Worm (Caenorhabditis elegans) whole organism, L4 larva: Measurements from ENCODE around the gene T10G3.2.

Experiments used
- D1046.2 ChIP-seq: fragments of 200-800 bp; sonication (Bioruptor generic); IDR thresholded peaks from 2 replicates; pipeline ENCODE4 v1.3.6; 2022; ENCODE audit warnings: missing genetic modification characterization, missing compliant biosample characterization
- F44E2.7 ChIP-seq: fragments of 200-800 bp; sonication (Bioruptor generic); IDR thresholded peaks from 2 replicates; pipeline ENCODE4 v2.1.2; 2022; ENCODE audit warnings: missing genetic modification characterization, missing compliant biosample characterization
- R02D3.7 ChIP-seq: fragments of 150-350 bp; sonication (generic microtip); optimal IDR thresholded peaks from 3 replicates; lab custom pipeline; 2014; ENCODE audit warnings: missing biosample characterization, missing genetic modification characterization
- Y5F2A.4 ChIP-seq: fragments of 200-800 bp; sonication (Bioruptor generic); optimal IDR thresholded peaks from 2 replicates; lab custom pipeline; 2018; ENCODE audit warnings: mild to moderate bottlenecking, missing genetic modification characterization, missing compliant biosample characterization
- Y75B8A.6 ChIP-seq: fragments of 200-800 bp; sonication (Bioruptor generic); IDR thresholded peaks from 2 replicates; pipeline ENCODE4 v1.3.6; 2022; ENCODE audit warnings: missing genetic modification reagents, missing genetic modification characterization, missing compliant biosample characterization
- ama-1 ChIP-seq: fragments of 150-350 bp; optimal IDR thresholded peaks from 2 replicates; lab custom pipeline; 2014; ENCODE audit warnings: inconsistent platforms, mixed read lengths
- ceh-28 ChIP-seq: fragments of 150-350 bp; optimal IDR thresholded peaks from 2 replicates; lab custom pipeline; 2014; ENCODE audit warnings: missing biosample characterization, missing genetic modification reagents, missing genetic modification characterization
- ceh-44 ChIP-seq: fragments of 200-800 bp; sonication (Bioruptor generic); IDR thresholded peaks from 2 replicates; pipeline ENCODE4 v1.3.6; 2022; ENCODE audit warnings: missing genetic modification reagents, missing genetic modification characterization, missing compliant biosample characterization
- ceh-82 ChIP-seq: sonication (generic microtip); optimal IDR thresholded peaks from 2 replicates; lab custom pipeline; 2017; ENCODE audit warnings: missing biosample characterization, missing genetic modification characterization
- cey-2 ChIP-seq: sonication (generic microtip); optimal IDR thresholded peaks from 3 replicates; lab custom pipeline; 2017; ENCODE audit warnings: missing genetic modification characterization, mild to moderate bottlenecking, missing compliant biosample characterization, antibody characterized with exemption, borderline replicate concordance; ENCODE audit not compliant: insufficient read depth
- daf-16 ChIP-seq, 3 experiments: sonication (generic microtip); optimal IDR thresholded peaks; 2 replicates each; lab custom pipeline; 2016 to 2017; ENCODE audit warnings: missing genetic modification characterization in 3 of 3, missing genetic modification reagents in 3 of 3, mild to moderate bottlenecking in 2 of 3, missing compliant biosample characterization in 2 of 3, missing biosample characterization in 1 of 3, moderate library complexity in 1 of 3
- daf-8 ChIP-seq: fragments of 200-800 bp; sonication (Bioruptor generic); IDR thresholded peaks from 2 replicates; pipeline ENCODE4 v1.3.6; 2022; ENCODE audit warnings: missing genetic modification characterization, missing compliant biosample characterization
- dmd-6 ChIP-seq: fragments of 200-800 bp; sonication (Bioruptor generic); IDR thresholded peaks from 2 replicates; pipeline ENCODE4 v1.3.6; 2022; ENCODE audit warnings: missing genetic modification reagents, missing genetic modification characterization, missing compliant biosample characterization
- dmd-8 ChIP-seq: fragments of 200-800 bp; sonication (Bioruptor generic); IDR thresholded peaks from 2 replicates; pipeline ENCODE4 v1.3.6; 2022; ENCODE audit warnings: missing genetic modification characterization, missing compliant biosample characterization
- dpl-1 ChIP-seq: fragments of 150-350 bp; optimal IDR thresholded peaks from 2 replicates; lab custom pipeline; 2014; ENCODE audit warnings: missing biosample characterization, missing genetic modification reagents, missing genetic modification characterization
- fkh-10 ChIP-seq: fragments of 150-350 bp; optimal IDR thresholded peaks from 2 replicates; lab custom pipeline; 2014; ENCODE audit warnings: missing biosample characterization, missing genetic modification reagents, missing genetic modification characterization
- hlh-11 ChIP-seq: fragments of 200-800 bp; sonication (Bioruptor generic); optimal IDR thresholded peaks from 2 replicates; lab custom pipeline; 2018; ENCODE audit warnings: mild to moderate bottlenecking, missing genetic modification characterization, missing compliant biosample characterization
- lin-1 ChIP-seq: fragments of 200-800 bp; sonication (Bioruptor generic); IDR thresholded peaks from 2 replicates; pipeline ENCODE4 v1.3.6; 2022; ENCODE audit warnings: missing genetic modification reagents, missing genetic modification characterization, missing compliant biosample characterization
- lin-13 ChIP-seq: fragments of 150-350 bp; optimal IDR thresholded peaks from 2 replicates; lab custom pipeline; 2014; ENCODE audit warnings: missing biosample characterization, missing genetic modification reagents, missing genetic modification characterization
- lin-29 ChIP-seq: fragments of 200-800 bp; sonication (Bioruptor generic); IDR thresholded peaks from 2 replicates; pipeline ENCODE4 v1.3.6; 2022; ENCODE audit warnings: missing genetic modification reagents, missing genetic modification characterization, missing compliant biosample characterization
- lin-38 ChIP-seq: fragments of 200-800 bp; sonication (Bioruptor generic); IDR thresholded peaks from 2 replicates; pipeline ENCODE4 v1.3.6; 2022; ENCODE audit warnings: missing genetic modification reagents, missing genetic modification characterization, missing compliant biosample characterization
- mep-1 ChIP-seq: fragments of 150-350 bp; sonication (generic microtip); optimal IDR thresholded peaks from 3 replicates; lab custom pipeline; 2014; ENCODE audit warnings: missing biosample characterization, missing genetic modification characterization
- mxl-2 ChIP-seq: fragments of 200-800 bp; sonication (Bioruptor generic); conservative IDR thresholded peaks from 2 replicates; pipeline ENCODE4 v1.3.6; 2022; ENCODE audit warnings: missing genetic modification reagents, missing genetic modification characterization, missing compliant biosample characterization
- nhr-102 ChIP-seq: sonication (generic microtip); optimal IDR thresholded peaks from 2 replicates; lab custom pipeline; 2016; ENCODE audit warnings: mild to moderate bottlenecking, missing genetic modification characterization, moderate library complexity, missing compliant biosample characterization
- nhr-11 ChIP-seq: fragments of 150-350 bp; optimal IDR thresholded peaks from 2 replicates; lab custom pipeline; 2014; ENCODE audit warnings: missing biosample characterization, missing genetic modification characterization
- nhr-41 ChIP-seq: fragments of 200-800 bp; sonication (Bioruptor generic); IDR thresholded peaks from 2 replicates; pipeline ENCODE4 v1.3.6; 2022; ENCODE audit warnings: missing genetic modification reagents, missing genetic modification characterization, missing compliant biosample characterization
- nhr-42 ChIP-seq: fragments of 200-800 bp; sonication (Bioruptor generic); IDR thresholded peaks from 2 replicates; pipeline ENCODE4 v1.3.6; 2022; ENCODE audit warnings: missing genetic modification characterization, missing compliant biosample characterization
- nhr-48 ChIP-seq: sonication (generic microtip); optimal IDR thresholded peaks from 2 replicates; lab custom pipeline; 2016; ENCODE audit warnings: mild to moderate bottlenecking, missing genetic modification characterization, missing compliant biosample characterization
- nhr-6 ChIP-seq: fragments of 150-350 bp; optimal IDR thresholded peaks from 2 replicates; lab custom pipeline; 2014; ENCODE audit warnings: missing biosample characterization, missing genetic modification characterization
- pha-4 ChIP-seq, 2 experiments: fragments of 150-350 bp in 1 of 2; fragments of 200-800 bp in 1 of 2; sonication (Bioruptor generic) in 1 of 2; IDR thresholded peaks in 1 of 2; optimal IDR thresholded peaks in 1 of 2; 2 replicates each; pipeline versions ENCODE4 v1.3.6 to Lab custom; 2014 to 2022; ENCODE audit warnings: missing genetic modification characterization in 2 of 2, missing genetic modification reagents in 2 of 2, missing biosample characterization in 1 of 2, missing compliant biosample characterization in 1 of 2
- pqm-1 ChIP-seq: sonication (generic microtip); optimal IDR thresholded peaks from 2 replicates; lab custom pipeline; 2017; ENCODE audit warnings: missing biosample characterization, missing genetic modification characterization
- set-16 ChIP-seq: fragments of 200-800 bp; sonication (Bioruptor generic); IDR thresholded peaks from 2 replicates; pipeline ENCODE4 v1.3.6; 2022; ENCODE audit warnings: missing genetic modification reagents, missing genetic modification characterization, missing compliant biosample characterization
- snpc-1.2 ChIP-seq: fragments of 200-800 bp; sonication (Bioruptor generic); IDR thresholded peaks from 2 replicates; pipeline ENCODE4 v1.3.6; 2022; ENCODE audit warnings: missing genetic modification reagents, missing genetic modification characterization, missing compliant biosample characterization
- snpc-4 ChIP-seq: fragments of 150-350 bp; optimal IDR thresholded peaks from 2 replicates; lab custom pipeline; 2014; ENCODE audit warnings: missing biosample characterization, missing genetic modification characterization
- spr-3 ChIP-seq: fragments of 200-800 bp; sonication (Bioruptor generic); optimal IDR thresholded peaks from 2 replicates; lab custom pipeline; 2018; ENCODE audit warnings: mild to moderate bottlenecking, missing genetic modification characterization, missing compliant biosample characterization
- unc-62 ChIP-seq, 3 experiments: fragments of 150-350 bp in 1 of 3; sonication (generic microtip); optimal IDR thresholded peaks in 2 of 3; peaks in 1 of 3; 1 replicate in 1 of 3; 2 replicates in 2 of 3; lab custom pipeline; 2014 to 2017; ENCODE audit warnings: missing biosample characterization in 3 of 3, missing genetic modification characterization in 3 of 3, missing genetic modification reagents in 3 of 3, missing genotype in 1 of 3
- zag-1 ChIP-seq: fragments of 150-350 bp; optimal IDR thresholded peaks from 2 replicates; lab custom pipeline; 2014; ENCODE audit warnings: missing biosample characterization, missing genetic modification characterization
- zfp-3 ChIP-seq: fragments of 200-800 bp; sonication (Bioruptor generic); conservative IDR thresholded peaks from 2 replicates; pipeline ENCODE4 v1.3.6; 2022; ENCODE audit warnings: missing genetic modification reagents, missing genetic modification characterization, missing compliant biosample characterization
- ztf-11 ChIP-seq: fragments of 150-350 bp; optimal IDR thresholded peaks from 2 replicates; lab custom pipeline; 2014; ENCODE audit warnings: missing biosample characterization, missing genetic modification characterization
- ztf-7 ChIP-seq: fragments of 150-350 bp; optimal IDR thresholded peaks from 2 replicates; lab custom pipeline; 2014; ENCODE audit warnings: missing biosample characterization, missing genetic modification characterization

Gene T10G3.2

ce11 chrV:13523194-13523593 is 43.5 kb upstream of the T10G3.2 start, which contains the start of gene R11G10.3:
TSS of gene R11G10.3 (plus strand) at chrV:13523494.
- TF ChIP-seq nhr-48 (tag; lab: Kevin White, UChicago) (no peak), mxl-2 (GFP tag; lab: Robert Waterston, UW) (no peak), snpc-4 (tag; lab: Kevin White, UChicago) (no peak), set-16 (GFP tag; lab: Robert Waterston, UW) (no peak), Y75B8A.6 (GFP tag; lab: Robert Waterston, UW) (no peak), ceh-44 (GFP tag; lab: Robert Waterston, UW) (no peak), nhr-42 (GFP tag; lab: Robert Waterston, UW) (no peak), R02D3.7 (tag; lab: Kevin White, UChicago) (no peak)

ce11 chrV:13515115-13515514 is 35.4 kb upstream of the T10G3.2 start, which contains the start of gene semi-1:
TSS of gene semi-1 (minus strand) at chrV:13515215.
- TF ChIP-seq zag-1 (tag; lab: Kevin White, UChicago) (no peak), lin-13 (GFP tag; lab: Kevin White, UChicago) (no peak), unc-62 (GFP tag; optimal IDR thresholded peaks at IDR 0.05 in 1 of 2; lab: Kevin White, UChicago) (no peak), unc-62 (tag; optimal IDR thresholded peaks at IDR 0.05; lab: Kevin White, UChicago) (no peak), ceh-82 (no peak), ama-1 (lab: Kevin White, UChicago) (no peak), nhr-6 (tag; lab: Kevin White, UChicago) (no peak), cey-2 (tag; lab: Kevin White, UChicago) (no peak), nhr-102 (no peak), ztf-11 (no peak), zfp-3 (GFP tag; lab: Robert Waterston, UW) (no peak), D1046.2 (GFP tag; lab: Robert Waterston, UW) (no peak), daf-16 (GFP tag; optimal IDR thresholded peaks at IDR 0.05; lab: Kevin White, UChicago) (no peak), daf-16 (tag; optimal IDR thresholded peaks at IDR 0.05; lab: Kevin White, UChicago) (no peak), nhr-48 (tag; lab: Kevin White, UChicago) (no peak), snpc-1.2 (GFP tag; lab: Robert Waterston, UW) (no peak), ztf-7 (tag; lab: Kevin White, UChicago) (no peak), lin-29 (GFP tag; lab: Robert Waterston, UW) (no peak), dpl-1 (GFP tag; lab: Kevin White, UChicago) (no peak), F44E2.7 (GFP tag; lab: Robert Waterston, UW) (no peak), spr-3 (no peak)

ce11 chrV:13512515-13512914 is 32.8 kb upstream of the T10G3.2 start:
- TF ChIP-seq nhr-11 (tag; lab: Kevin White, UChicago) (no peak), unc-62 (GFP tag; optimal IDR thresholded peaks at IDR 0.05 in 1 of 2; lab: Kevin White, UChicago) (peak in 1 of 2 experiments; percentile 93), unc-62 (tag; optimal IDR thresholded peaks at IDR 0.05; lab: Kevin White, UChicago) (no peak)

- TF ChIP-seq lin-1 (GFP tag; lab: Robert Waterston, UW), result no peak
- TF ChIP-seq lin-38 (GFP tag; lab: Robert Waterston, UW), result no peak
- no peak for TF ChIP-seq nhr-6 (tag; lab: Kevin White, UChicago)
- no peak for TF ChIP-seq daf-16 (GFP tag; optimal IDR thresholded peaks at IDR 0.05; lab: Kevin White, UChicago)
- TF ChIP-seq daf-16 (tag; optimal IDR thresholded peaks at IDR 0.05; lab: Kevin White, UChicago), result no peak
- no peak for TF ChIP-seq hlh-11 (tag; lab: Kevin White, UChicago)
- no peak for TF ChIP-seq pqm-1 (tag; lab: Kevin White, UChicago)
- TF ChIP-seq nhr-42 (GFP tag; lab: Robert Waterston, UW), result no peak
- TF ChIP-seq fkh-10, result no peak
- TF ChIP-seq dmd-6, result no peak
- TF ChIP-seq daf-8 (GFP tag; lab: Robert Waterston, UW), result no peak
- TF ChIP-seq Y5F2A.4 (GFP tag; lab: Kevin White, UChicago), result no peak
- no peak for TF ChIP-seq nhr-41 (GFP tag; lab: Robert Waterston, UW)
- no peak for TF ChIP-seq ceh-28 (tag; lab: Kevin White, UChicago)
- no peak for TF ChIP-seq mep-1 (tag; lab: Kevin White, UChicago)
- TF ChIP-seq zag-1 (tag; lab: Kevin White, UChicago), result no peak
- no peak for TF ChIP-seq dmd-8 (GFP tag; lab: Robert Waterston, UW)
- TF ChIP-seq pha-4 (GFP tag; IDR thresholded peaks at IDR 0.05; lab: Robert Waterston, UW), result no peak
- no peak for TF ChIP-seq pha-4 (tag; optimal IDR thresholded peaks at IDR 0.05; lab: Kevin White, UChicago)
These were observed 32.0 kb upstream of the T10G3.2 start, which contains the start of gene avr-15 for ce11 chrV:13511618-13512017. TSS of gene avr-15 (minus strand) at chrV:13511718.
